Worm (Caenorhabditis elegans) whole organism, mixed stage, embryonic: ENCODE measurements around the gene C41A3.2.

Experiments
- M03D4.4 ChIP-seq: sonication (generic microtip); optimal IDR thresholded peaks from 2 replicates; lab custom pipeline; 2017; ENCODE audit warnings: mild to moderate bottlenecking, missing genetic modification characterization, missing compliant biosample characterization
- blmp-1 ChIP-seq: fragments of 150-350 bp; optimal IDR thresholded peaks from 2 replicates; lab custom pipeline; 2014; ENCODE audit warnings: missing biosample characterization, missing genetic modification characterization
- ceh-39 ChIP-seq: fragments of 150-350 bp; optimal IDR thresholded peaks from 2 replicates; lab custom pipeline; 2014; ENCODE audit warnings: missing biosample characterization, missing genetic modification characterization
- ceh-43 ChIP-seq: fragments of 200-800 bp; sonication (Bioruptor generic); optimal IDR thresholded peaks from 2 replicates; lab custom pipeline; 2018; ENCODE audit warnings: mild to moderate bottlenecking, missing genetic modification characterization, moderate library complexity, missing compliant biosample characterization
- ceh-83 ChIP-seq: fragments of 200-800 bp; sonication (Bioruptor generic); optimal IDR thresholded peaks from 2 replicates; lab custom pipeline; 2018; ENCODE audit warnings: mild to moderate bottlenecking, missing genetic modification characterization, missing compliant biosample characterization
- ces-1 ChIP-seq: fragments of 150-350 bp; optimal IDR thresholded peaks from 2 replicates; lab custom pipeline; 2014; ENCODE audit warnings: missing biosample characterization, missing genetic modification reagents, missing genetic modification characterization
- cnd-1 ChIP-seq: fragments of 200-800 bp; sonication (Bioruptor generic); optimal IDR thresholded peaks from 2 replicates; lab custom pipeline; 2018; ENCODE audit warnings: mild to moderate bottlenecking, missing genetic modification characterization, missing compliant biosample characterization
- drap-1 ChIP-seq: fragments of 200-800 bp; sonication (Bioruptor generic); optimal IDR thresholded peaks from 3 replicates; lab custom pipeline; 2018; ENCODE audit warnings: mild to moderate bottlenecking, missing genetic modification characterization, missing compliant biosample characterization
- elt-3 ChIP-seq: fragments of 150-350 bp; optimal IDR thresholded peaks from 2 replicates; lab custom pipeline; 2014; ENCODE audit warnings: missing biosample characterization, missing genetic modification characterization
- flh-1 ChIP-seq: fragments of 200-800 bp; sonication (Bioruptor generic); optimal IDR thresholded peaks from 2 replicates; lab custom pipeline; 2018; ENCODE audit warnings: mild to moderate bottlenecking, missing genetic modification characterization, moderate library complexity, missing compliant biosample characterization
- hlh-1 ChIP-seq: fragments of 150-350 bp; optimal IDR thresholded peaks from 2 replicates; lab custom pipeline; 2014; ENCODE audit warnings: missing biosample characterization, missing genetic modification reagents, missing genetic modification characterization
- lin-13 ChIP-seq: fragments of 150-350 bp; optimal IDR thresholded peaks from 2 replicates; lab custom pipeline; 2014; ENCODE audit warnings: missing biosample characterization, missing genetic modification characterization
- lsy-2 ChIP-seq: fragments of 150-350 bp; optimal IDR thresholded peaks from 2 replicates; lab custom pipeline; 2014; ENCODE audit warnings: missing biosample characterization, missing genetic modification characterization
- mab-5 ChIP-seq: fragments of 150-350 bp; optimal IDR thresholded peaks from 2 replicates; lab custom pipeline; 2014; ENCODE audit warnings: missing biosample characterization, missing genetic modification characterization
- mep-1 ChIP-seq: fragments of 150-350 bp; optimal IDR thresholded peaks from 2 replicates; lab custom pipeline; 2017; ENCODE audit warnings: missing biosample characterization, missing genetic modification reagents, missing genetic modification characterization, inconsistent platforms
- mls-2 ChIP-seq: sonication (generic microtip); optimal IDR thresholded peaks from 2 replicates; lab custom pipeline; 2016; ENCODE audit warnings: mild to moderate bottlenecking, missing genetic modification characterization, moderate library complexity, missing compliant biosample characterization
- nhr-12 ChIP-seq: fragments of 150-350 bp; optimal IDR thresholded peaks from 2 replicates; lab custom pipeline; 2014; ENCODE audit warnings: missing biosample characterization, missing genetic modification characterization
- nhr-2 ChIP-seq: fragments of 150-350 bp; optimal IDR thresholded peaks from 2 replicates; lab custom pipeline; 2014; ENCODE audit warnings: missing biosample characterization, missing genetic modification characterization
- nhr-237 ChIP-seq: fragments of 150-350 bp; optimal IDR thresholded peaks from 2 replicates; lab custom pipeline; 2014; ENCODE audit warnings: missing biosample characterization, missing genetic modification characterization
- nhr-28 ChIP-seq: fragments of 150-350 bp; optimal IDR thresholded peaks from 2 replicates; lab custom pipeline; 2014; ENCODE audit warnings: missing biosample characterization, missing genetic modification characterization
- nhr-76 ChIP-seq: sonication (generic microtip); optimal IDR thresholded peaks from 2 replicates; lab custom pipeline; 2017; ENCODE audit warnings: missing biosample characterization, missing genetic modification characterization
- pha-4 ChIP-seq: fragments of 150-350 bp; optimal IDR thresholded peaks from 2 replicates; lab custom pipeline; 2018; ENCODE audit warnings: missing biosample characterization, missing genetic modification reagents, missing genetic modification characterization
- snpc-4 ChIP-seq: fragments of 150-350 bp; optimal IDR thresholded peaks from 2 replicates; lab custom pipeline; 2014; ENCODE audit warnings: missing biosample characterization, missing genetic modification characterization
- sptf-1 ChIP-seq: sonication (generic microtip); optimal IDR thresholded peaks from 2 replicates; lab custom pipeline; 2017; ENCODE audit warnings: mild to moderate bottlenecking, missing genetic modification characterization, moderate library complexity, missing compliant biosample characterization
- tbx-8 ChIP-seq: fragments of 200-800 bp; sonication (Bioruptor generic); optimal IDR thresholded peaks from 2 replicates; lab custom pipeline; 2018; ENCODE audit warnings: mild to moderate bottlenecking, missing genetic modification characterization, moderate library complexity, missing compliant biosample characterization
- unc-120 ChIP-seq: sonication (generic microtip); optimal IDR thresholded peaks from 2 replicates; lab custom pipeline; 2017; ENCODE audit warnings: missing genetic modification characterization, missing compliant biosample characterization; ENCODE audit not compliant: poor library complexity, severe bottlenecking
- unc-39 ChIP-seq: fragments of 150-350 bp; optimal IDR thresholded peaks from 2 replicates; lab custom pipeline; 2014; ENCODE audit warnings: missing biosample characterization, missing genetic modification characterization
- unc-62 ChIP-seq: fragments of 150-350 bp; optimal IDR thresholded peaks from 2 replicates; lab custom pipeline; 2014; ENCODE audit warnings: missing biosample characterization, missing genetic modification reagents, missing genetic modification characterization
- zip-8 ChIP-seq: fragments of 150-350 bp; optimal IDR thresholded peaks from 2 replicates; lab custom pipeline; 2014; ENCODE audit warnings: missing biosample characterization, missing genetic modification characterization
- ztf-11 ChIP-seq: fragments of 150-350 bp; optimal IDR thresholded peaks from 2 replicates; lab custom pipeline; 2014; ENCODE audit warnings: missing biosample characterization, missing genetic modification characterization

Gene C41A3.2

ce11 chrX:5373597-5373996 lies 40.6 kb downstream of the C41A3.2 start:
- TF ChIP-seq flh-1 (GFP tag; lab: Kevin White, UChicago) (no peak), unc-120 (tag; lab: Kevin White, UChicago) (no peak)
- TF ChIP-seq, all 35 proteins: peak for 0

ce11 chrX:5372638-5373037 lies 41.5 kb downstream of the C41A3.2 start, which contains the start of gene F35C8.8:
Gene F35C8.8 (minus strand): TSS chrX:5372639.
- TF ChIP-seq flh-1 (GFP tag; lab: Kevin White, UChicago) (no peak), ztf-11 (tag; lab: Kevin White, UChicago) (no peak), ceh-83 (GFP tag; lab: Kevin White, UChicago) (no peak), elt-3 (tag; lab: Kevin White, UChicago) (no peak), lsy-2 (no peak), unc-39 (tag; lab: Kevin White, UChicago) (no peak), nhr-237 (no peak), M03D4.4 (tag; lab: Kevin White, UChicago) (no peak), ceh-39 (tag; lab: Kevin White, UChicago) (no peak), hlh-1 (tag; lab: Kevin White, UChicago) (no peak), mep-1 (tag; lab: Kevin White, UChicago) (no peak), cnd-1 (no peak), snpc-4 (tag; lab: Kevin White, UChicago) (no peak), ces-1 (GFP tag; lab: Kevin White, UChicago) (no peak), nhr-2 (tag; lab: Kevin White, UChicago) (no peak), zip-8 (tag; lab: Kevin White, UChicago) (no peak)

- TF ChIP-seq ceh-43 (no peak), mep-1 (tag; lab: Kevin White, UChicago) (no peak), blmp-1 (tag; lab: Kevin White, UChicago) (no peak), drap-1 (GFP tag; lab: Kevin White, UChicago) (no peak), unc-39 (tag; lab: Kevin White, UChicago) (no peak), snpc-4 (tag; lab: Kevin White, UChicago) (no peak), ces-1 (GFP tag; lab: Kevin White, UChicago) (no peak), unc-62 (GFP tag; lab: Kevin White, UChicago) (no peak), ceh-39 (tag; lab: Kevin White, UChicago) (no peak), nhr-12 (no peak), zip-8 (tag; lab: Kevin White, UChicago) (no peak), mls-2 (tag; lab: Kevin White, UChicago) (no peak), nhr-76 (tag; lab: Kevin White, UChicago) (no peak), mab-5 (no peak), flh-1 (GFP tag; lab: Kevin White, UChicago) (no peak), elt-3 (tag; lab: Kevin White, UChicago) (no peak), lsy-2 (no peak)
These were observed 43.5 kb downstream of the C41A3.2 start for ce11 chrX:5370605-5371004.

ce11 chrX:5368220-5368619 lies 45.9 kb downstream of the C41A3.2 start, which contains the start of gene jkk-1:
Gene jkk-1 (plus strand): TSS chrX:5368468.
- TF ChIP-seq ces-1 (GFP tag; lab: Kevin White, UChicago) (peak; percentile 29), elt-3 (tag; lab: Kevin White, UChicago) (no peak), tbx-8 (GFP tag; lab: Kevin White, UChicago) (no peak), ceh-43 (no peak), flh-1 (GFP tag; lab: Kevin White, UChicago) (no peak), sptf-1 (tag; lab: Kevin White, UChicago) (peak; percentile 36), unc-120 (tag; lab: Kevin White, UChicago) (no peak), drap-1 (GFP tag; lab: Kevin White, UChicago) (peak; percentile 33), nhr-237 (no peak), nhr-28 (tag; lab: Kevin White, UChicago) (no peak), unc-62 (GFP tag; lab: Kevin White, UChicago) (no peak), lsy-2 (no peak), nhr-2 (tag; lab: Kevin White, UChicago) (no peak), zip-8 (tag; lab: Kevin White, UChicago) (no peak), mls-2 (tag; lab: Kevin White, UChicago) (peak; percentile 65), mab-5 (no peak)

ce11 chrX:5366613-5367012 lies 47.5 kb downstream of the C41A3.2 start:
- TF ChIP-seq zip-8 (tag; lab: Kevin White, UChicago) (peak; percentile 98), pha-4 (no peak), ceh-39 (tag; lab: Kevin White, UChicago) (no peak), lin-13 (tag; lab: Kevin White, UChicago) (no peak), ztf-11 (tag; lab: Kevin White, UChicago) (no peak), ceh-83 (GFP tag; lab: Kevin White, UChicago) (no peak), ceh-43 (no peak)
